Worm (Caenorhabditis elegans) whole organism, L3 larva: ENCODE data around the gene F35H8.1.

Experiments used
- R02D3.7 ChIP-seq: fragments of 150-350 bp; optimal IDR thresholded peaks from 2 replicates; lab custom pipeline; 2014; ENCODE audit warnings: missing biosample characterization, missing genetic modification characterization
- aly-2 ChIP-seq: fragments of 150-350 bp; optimal IDR thresholded peaks from 2 replicates; lab custom pipeline; 2014; ENCODE audit warnings: missing biosample characterization, missing genetic modification characterization
- ama-1 ChIP-seq: fragments of 150-350 bp; optimal IDR thresholded peaks from 2 replicates; lab custom pipeline; 2018
- ceh-16 ChIP-seq: sonication (generic microtip); optimal IDR thresholded peaks from 2 replicates; lab custom pipeline; 2017; ENCODE audit warnings: missing biosample characterization, missing genetic modification characterization
- ceh-28 ChIP-seq: fragments of 150-350 bp; optimal IDR thresholded peaks from 2 replicates; lab custom pipeline; 2014; ENCODE audit warnings: missing biosample characterization, missing genetic modification reagents, missing genetic modification characterization
- ceh-82 ChIP-seq: fragments of 150-350 bp; optimal IDR thresholded peaks from 2 replicates; lab custom pipeline; 2014; ENCODE audit warnings: missing biosample characterization, missing genetic modification characterization
- ceh-9 ChIP-seq: sonication (generic microtip); optimal IDR thresholded peaks from 2 replicates; lab custom pipeline; 2018; ENCODE audit warnings: missing biosample characterization, missing genetic modification characterization
- daf-12 ChIP-seq: fragments of 150-350 bp; optimal IDR thresholded peaks from 2 replicates; lab custom pipeline; 2014; ENCODE audit warnings: missing biosample characterization, missing genetic modification reagents, missing genetic modification characterization
- egl-27 ChIP-seq: sonication (generic microtip); optimal IDR thresholded peaks from 4 replicates; lab custom pipeline; 2017; ENCODE audit warnings: missing biosample characterization, missing genetic modification reagents, missing genetic modification characterization
- egl-5 ChIP-seq: fragments of 150-350 bp; optimal IDR thresholded peaks from 2 replicates; lab custom pipeline; 2017; ENCODE audit warnings: missing biosample characterization, missing genetic modification reagents, missing genetic modification characterization, inconsistent platforms
- elt-1 ChIP-seq: fragments of 150-350 bp; optimal IDR thresholded peaks from 2 replicates; lab custom pipeline; 2014; ENCODE audit warnings: missing biosample characterization, missing genetic modification characterization
- elt-2 ChIP-seq: sonication (generic microtip); optimal IDR thresholded peaks from 2 replicates; lab custom pipeline; 2016; ENCODE audit warnings: missing genetic modification reagents, mild to moderate bottlenecking, missing genetic modification characterization, missing compliant biosample characterization
- elt-3 ChIP-seq, 3 experiments: fragments of 150-350 bp in 1 of 3; sonication (generic microtip) in 2 of 3; optimal IDR thresholded peaks; 2 replicates in 2 of 3; 4 replicates in 1 of 3; lab custom pipeline; 2014 to 2017; ENCODE audit warnings: missing biosample characterization in 3 of 3, missing genetic modification characterization in 3 of 3
- eor-1 ChIP-seq, 2 experiments: fragments of 150-350 bp; optimal IDR thresholded peaks; 2 replicates each; lab custom pipeline; 2014 to 2018; ENCODE audit warnings: missing biosample characterization in 2 of 2, missing genetic modification characterization in 2 of 2
- fkh-10 ChIP-seq: sonication (generic microtip); optimal IDR thresholded peaks from 2 replicates; lab custom pipeline; 2017; ENCODE audit warnings: missing biosample characterization, missing genetic modification reagents, missing genetic modification characterization
- fkh-2 ChIP-seq: fragments of 150-350 bp; optimal IDR thresholded peaks from 2 replicates; lab custom pipeline; 2014; ENCODE audit warnings: missing biosample characterization, missing genetic modification reagents, missing genetic modification characterization
- fos-1 ChIP-seq: fragments of 150-350 bp; optimal IDR thresholded peaks from 2 replicates; lab custom pipeline; 2014; ENCODE audit warnings: missing biosample characterization, missing genetic modification characterization
- hmg-11 ChIP-seq: sonication (generic microtip); optimal IDR thresholded peaks from 2 replicates; lab custom pipeline; 2016; ENCODE audit warnings: missing genetic modification characterization, missing compliant biosample characterization
- jun-1 ChIP-seq: fragments of 150-350 bp; optimal IDR thresholded peaks from 2 replicates; lab custom pipeline; 2014; ENCODE audit warnings: missing biosample characterization, missing genetic modification reagents, missing genetic modification characterization
- lin-15B ChIP-seq: fragments of 150-350 bp; optimal IDR thresholded peaks from 2 replicates; lab custom pipeline; 2014; ENCODE audit warnings: missing biosample characterization, missing genetic modification characterization
- lsy-12 ChIP-seq: sonication (generic microtip); optimal IDR thresholded peaks from 2 replicates; lab custom pipeline; 2016; ENCODE audit warnings: mild to moderate bottlenecking, missing genetic modification characterization, missing compliant biosample characterization
- mml-1 ChIP-seq: fragments of 150-350 bp; sonication (generic microtip); optimal IDR thresholded peaks from 3 replicates; lab custom pipeline; 2014; ENCODE audit warnings: missing biosample characterization, missing genetic modification characterization
- nfya-1 ChIP-seq: sonication (generic microtip); optimal IDR thresholded peaks from 2 replicates; lab custom pipeline; 2017; ENCODE audit warnings: missing genetic modification characterization, mild to moderate bottlenecking, missing compliant biosample characterization, antibody characterized with exemption, moderate library complexity; ENCODE audit not compliant: insufficient read depth
- nhr-11 ChIP-seq: fragments of 150-350 bp; optimal IDR thresholded peaks from 2 replicates; lab custom pipeline; 2014; ENCODE audit warnings: missing biosample characterization, missing genetic modification characterization
- nhr-12 ChIP-seq: fragments of 150-350 bp; optimal IDR thresholded peaks from 2 replicates; lab custom pipeline; 2014; ENCODE audit warnings: missing biosample characterization, missing genetic modification characterization
- nhr-23 ChIP-seq: fragments of 150-350 bp; optimal IDR thresholded peaks from 2 replicates; lab custom pipeline; 2014; ENCODE audit warnings: missing biosample characterization, missing genetic modification reagents, missing genetic modification characterization
- nhr-25 ChIP-seq: sonication (generic microtip); optimal IDR thresholded peaks from 2 replicates; lab custom pipeline; 2017; ENCODE audit warnings: missing biosample characterization, missing genetic modification characterization
- nhr-43 ChIP-seq: sonication (generic microtip); optimal IDR thresholded peaks from 2 replicates; lab custom pipeline; 2016; ENCODE audit warnings: mild to moderate bottlenecking, missing genetic modification characterization, missing compliant biosample characterization; ENCODE audit not compliant: poor library complexity, severe bottlenecking
- nhr-67 ChIP-seq: fragments of 150-350 bp; optimal IDR thresholded peaks from 2 replicates; lab custom pipeline; 2014; ENCODE audit warnings: missing biosample characterization, missing genetic modification characterization
- nhr-77 ChIP-seq: fragments of 150-350 bp; optimal IDR thresholded peaks from 2 replicates; lab custom pipeline; 2014; ENCODE audit warnings: missing biosample characterization, missing genetic modification characterization
- sea-2 ChIP-seq: fragments of 150-350 bp; sonication (generic microtip); optimal IDR thresholded peaks from 4 replicates; lab custom pipeline; 2014; ENCODE audit warnings: missing biosample characterization, missing genetic modification reagents, missing genetic modification characterization
- skn-1 ChIP-seq: fragments of 150-350 bp; optimal IDR thresholded peaks from 2 replicates; lab custom pipeline; 2014; ENCODE audit warnings: missing biosample characterization, missing genetic modification characterization
- tbx-2 ChIP-seq: sonication (generic microtip); optimal IDR thresholded peaks from 2 replicates; lab custom pipeline; 2016; ENCODE audit warnings: mild to moderate bottlenecking, missing genetic modification characterization, missing compliant biosample characterization
- unc-39 ChIP-seq: sonication (generic microtip); optimal IDR thresholded peaks from 4 replicates; lab custom pipeline; 2017; ENCODE audit warnings: missing biosample characterization, missing genetic modification characterization
- unc-62 ChIP-seq: fragments of 150-350 bp; sonication (generic microtip); optimal IDR thresholded peaks from 4 replicates; lab custom pipeline; 2014; ENCODE audit warnings: missing biosample characterization, missing genetic modification reagents, missing genetic modification characterization
- zag-1 ChIP-seq: fragments of 150-350 bp; optimal IDR thresholded peaks from 2 replicates; lab custom pipeline; 2014; ENCODE audit warnings: missing biosample characterization, missing genetic modification characterization

Gene F35H8.1

ce11 chrII:9540723-9541122, 12.4 kb downstream of the F35H8.1 start, which contains the start of gene sra-3:
sra-3 (minus strand) TSS chrII:9540823.
- TF ChIP-seq egl-5 (tag; lab: Kevin White, UChicago) = no peak
- no peak for TF ChIP-seq nfya-1 (tag; lab: Kevin White, UChicago)
- TF ChIP-seq ceh-9 (tag; lab: Kevin White, UChicago) = no peak
- TF ChIP-seq elt-3 (tag; optimal IDR thresholded peaks at IDR 0.05; lab: Kevin White, UChicago) = no peak
- no peak for TF ChIP-seq ceh-16 (tag; lab: Kevin White, UChicago)
- no peak for TF ChIP-seq unc-62 (GFP tag; lab: Kevin White, UChicago)
- no peak for TF ChIP-seq eor-1 (tag; optimal IDR thresholded peaks at IDR 0.05; lab: Kevin White, UChicago)

ce11 chrII:9537429-9537828, 15.7 kb downstream of the F35H8.1 start, which contains the start of gene sra-8:
sra-8 (plus strand) TSS chrII:9537729.
- TF ChIP-seq nhr-43 (no peak), R02D3.7 (no peak), ceh-16 (tag; lab: Kevin White, UChicago) (no peak), nhr-25 (tag; lab: Kevin White, UChicago) (no peak), hmg-11 (tag; lab: Kevin White, UChicago) (no peak), ceh-28 (no peak), aly-2 (tag; lab: Kevin White, UChicago) (no peak), nhr-23 (no peak), mml-1 (tag; lab: Kevin White, UChicago) (no peak), unc-62 (GFP tag; lab: Kevin White, UChicago) (no peak)

- no peak for TF ChIP-seq egl-5 (tag; lab: Kevin White, UChicago)
- TF ChIP-seq jun-1 (tag; lab: Kevin White, UChicago) = no peak
- TF ChIP-seq ama-1 (lab: Kevin White, UChicago) = no peak
- no peak for TF ChIP-seq mml-1 (tag; lab: Kevin White, UChicago)
- no peak for TF ChIP-seq elt-3 (tag; optimal IDR thresholded peaks at IDR 0.05; lab: Kevin White, UChicago)
- no peak for TF ChIP-seq fkh-2
- no peak for TF ChIP-seq fkh-10
- TF ChIP-seq elt-2 (tag; lab: Kevin White, UChicago) = no peak
- TF ChIP-seq tbx-2 (tag; lab: Kevin White, UChicago) = no peak
- no peak for TF ChIP-seq skn-1 (tag; lab: Kevin White, UChicago)
- no peak for TF ChIP-seq aly-2 (tag; lab: Kevin White, UChicago)
- TF ChIP-seq nhr-23 = no peak
- TF ChIP-seq daf-12 (tag; lab: Kevin White, UChicago) = no peak
- no peak for TF ChIP-seq ceh-28
- TF ChIP-seq sea-2 (GFP tag; lab: Kevin White, UChicago) = no peak
- no peak for TF ChIP-seq nhr-12 (tag; lab: Kevin White, UChicago)
- no peak for TF ChIP-seq egl-27 (tag; lab: Kevin White, UChicago)
- TF ChIP-seq ceh-9 (tag; lab: Kevin White, UChicago) = no peak
- no peak for TF ChIP-seq nhr-77 (tag; lab: Kevin White, UChicago)
These were observed 21.1 kb downstream of the F35H8.1 start, which contains the start of gene sra-9 for ce11 chrII:9532011-9532410. sra-9 (plus strand) TSS chrII:9532311.

- TF ChIP-seq unc-39 (tag; lab: Kevin White, UChicago) = no peak
- no peak for TF ChIP-seq ceh-9 (tag; lab: Kevin White, UChicago)
- TF ChIP-seq nhr-23 = no peak
- TF ChIP-seq elt-2 (tag; lab: Kevin White, UChicago) = no peak
- no peak for TF ChIP-seq ceh-82 (tag; lab: Kevin White, UChicago)
- TF ChIP-seq lsy-12 (tag; lab: Kevin White, UChicago) = no peak
- no peak for TF ChIP-seq nhr-67 (tag; lab: Kevin White, UChicago)
- TF ChIP-seq zag-1 (tag; lab: Kevin White, UChicago) = no peak
- TF ChIP-seq lin-15B (tag; lab: Kevin White, UChicago) = no peak
- no peak for TF ChIP-seq sea-2 (GFP tag; lab: Kevin White, UChicago)
- no peak for TF ChIP-seq nhr-77 (tag; lab: Kevin White, UChicago)
- TF ChIP-seq nhr-43 = no peak
- no peak for TF ChIP-seq fos-1
- TF ChIP-seq fkh-2 = no peak
- no peak for TF ChIP-seq elt-1
- TF ChIP-seq nhr-11 (tag; lab: Kevin White, UChicago) = no peak
These were observed 24.6 kb downstream of the F35H8.1 start, which contains the start of gene sra-2 for ce11 chrII:9528480-9528879. sra-2 (plus strand) TSS chrII:9528780.
